Worm (Caenorhabditis elegans): ENCODE results near the gene Y41C4A.12.
"Not testable (repeated sequence)": the region's sequence is repeated elsewhere in the genome, so short reads cannot be mapped to it uniquely, and the experiment has no call there.

- not testable (repeated sequence) for TF ChIP-seq pha-4 (tag; optimal IDR thresholded peaks at IDR 0.05); fkh-10 (GFP tag; optimal IDR thresholded peaks at IDR 0.05); K02D7.2 (tag; optimal IDR thresholded peaks at IDR 0.05); zip-5 (tag; optimal IDR thresholded peaks at IDR 0.05)
Measured at ce11 chrIII:11773581-11773980, 47.1 kb upstream of the Y41C4A.12 start, which contains the start of gene gbf-1.

All from whole organism, late embryonic.